Worm (Caenorhabditis elegans) whole organism, L3 larva: ENCODE measurements around the gene gmeb-2.

Source experiments
- ZK546.5 ChIP-seq: sonication (generic microtip); optimal IDR thresholded peaks from 2 replicates; lab custom pipeline; 2017; ENCODE audit warnings: missing biosample characterization, missing genetic modification characterization
- aly-2 ChIP-seq: fragments of 150-350 bp; optimal IDR thresholded peaks from 2 replicates; lab custom pipeline; 2014; ENCODE audit warnings: missing biosample characterization, missing genetic modification characterization
- ama-1 ChIP-seq: fragments of 150-350 bp; optimal IDR thresholded peaks from 2 replicates; lab custom pipeline; 2018
- ceh-16 ChIP-seq: sonication (generic microtip); optimal IDR thresholded peaks from 2 replicates; lab custom pipeline; 2017; ENCODE audit warnings: missing biosample characterization, missing genetic modification characterization
- ceh-28 ChIP-seq: fragments of 150-350 bp; optimal IDR thresholded peaks from 2 replicates; lab custom pipeline; 2014; ENCODE audit warnings: missing biosample characterization, missing genetic modification reagents, missing genetic modification characterization
- ceh-82 ChIP-seq: fragments of 150-350 bp; optimal IDR thresholded peaks from 2 replicates; lab custom pipeline; 2014; ENCODE audit warnings: missing biosample characterization, missing genetic modification characterization
- ceh-9 ChIP-seq: sonication (generic microtip); optimal IDR thresholded peaks from 2 replicates; lab custom pipeline; 2018; ENCODE audit warnings: missing biosample characterization, missing genetic modification characterization
- daf-12 ChIP-seq: fragments of 150-350 bp; optimal IDR thresholded peaks from 2 replicates; lab custom pipeline; 2014; ENCODE audit warnings: missing biosample characterization, missing genetic modification reagents, missing genetic modification characterization
- egl-5 ChIP-seq: fragments of 150-350 bp; optimal IDR thresholded peaks from 2 replicates; lab custom pipeline; 2017; ENCODE audit warnings: missing biosample characterization, missing genetic modification reagents, missing genetic modification characterization, inconsistent platforms
- elt-1 ChIP-seq: fragments of 150-350 bp; optimal IDR thresholded peaks from 2 replicates; lab custom pipeline; 2014; ENCODE audit warnings: missing biosample characterization, missing genetic modification characterization
- elt-2 ChIP-seq: sonication (generic microtip); optimal IDR thresholded peaks from 2 replicates; lab custom pipeline; 2016; ENCODE audit warnings: missing genetic modification reagents, mild to moderate bottlenecking, missing genetic modification characterization, missing compliant biosample characterization
- elt-3 ChIP-seq, 3 experiments: fragments of 150-350 bp in 1 of 3; sonication (generic microtip) in 2 of 3; optimal IDR thresholded peaks; 2 replicates in 2 of 3; 4 replicates in 1 of 3; lab custom pipeline; 2014 to 2017; ENCODE audit warnings: missing biosample characterization in 3 of 3, missing genetic modification characterization in 3 of 3
- eor-1 ChIP-seq, 2 experiments: fragments of 150-350 bp; optimal IDR thresholded peaks; 2 replicates each; lab custom pipeline; 2014 to 2018; ENCODE audit warnings: missing biosample characterization in 2 of 2, missing genetic modification characterization in 2 of 2
- fkh-10 ChIP-seq: sonication (generic microtip); optimal IDR thresholded peaks from 2 replicates; lab custom pipeline; 2017; ENCODE audit warnings: missing biosample characterization, missing genetic modification reagents, missing genetic modification characterization
- fkh-2 ChIP-seq: fragments of 150-350 bp; optimal IDR thresholded peaks from 2 replicates; lab custom pipeline; 2014; ENCODE audit warnings: missing biosample characterization, missing genetic modification reagents, missing genetic modification characterization
- fos-1 ChIP-seq: fragments of 150-350 bp; optimal IDR thresholded peaks from 2 replicates; lab custom pipeline; 2014; ENCODE audit warnings: missing biosample characterization, missing genetic modification characterization
- hmg-11 ChIP-seq: sonication (generic microtip); optimal IDR thresholded peaks from 2 replicates; lab custom pipeline; 2016; ENCODE audit warnings: missing genetic modification characterization, missing compliant biosample characterization
- jun-1 ChIP-seq: fragments of 150-350 bp; optimal IDR thresholded peaks from 2 replicates; lab custom pipeline; 2014; ENCODE audit warnings: missing biosample characterization, missing genetic modification reagents, missing genetic modification characterization
- lin-15B ChIP-seq: fragments of 150-350 bp; optimal IDR thresholded peaks from 2 replicates; lab custom pipeline; 2014; ENCODE audit warnings: missing biosample characterization, missing genetic modification characterization
- lin-39 ChIP-seq: fragments of 150-350 bp; optimal IDR thresholded peaks from 2 replicates; lab custom pipeline; 2018; ENCODE audit warnings: missing biosample characterization, missing genetic modification reagents, missing genetic modification characterization
- lsy-12 ChIP-seq: sonication (generic microtip); optimal IDR thresholded peaks from 2 replicates; lab custom pipeline; 2016; ENCODE audit warnings: mild to moderate bottlenecking, missing genetic modification characterization, missing compliant biosample characterization
- mml-1 ChIP-seq: fragments of 150-350 bp; sonication (generic microtip); optimal IDR thresholded peaks from 3 replicates; lab custom pipeline; 2014; ENCODE audit warnings: missing biosample characterization, missing genetic modification characterization
- nfya-1 ChIP-seq: sonication (generic microtip); optimal IDR thresholded peaks from 2 replicates; lab custom pipeline; 2017; ENCODE audit warnings: missing genetic modification characterization, mild to moderate bottlenecking, missing compliant biosample characterization, antibody characterized with exemption, moderate library complexity; ENCODE audit not compliant: insufficient read depth
- nhr-12 ChIP-seq: fragments of 150-350 bp; optimal IDR thresholded peaks from 2 replicates; lab custom pipeline; 2014; ENCODE audit warnings: missing biosample characterization, missing genetic modification characterization
- nhr-237 ChIP-seq: fragments of 150-350 bp; optimal IDR thresholded peaks from 2 replicates; lab custom pipeline; 2014; ENCODE audit warnings: missing biosample characterization, missing genetic modification characterization
- nhr-25 ChIP-seq: sonication (generic microtip); optimal IDR thresholded peaks from 2 replicates; lab custom pipeline; 2017; ENCODE audit warnings: missing biosample characterization, missing genetic modification characterization
- nhr-28 ChIP-seq: fragments of 150-350 bp; optimal IDR thresholded peaks from 2 replicates; lab custom pipeline; 2014; ENCODE audit warnings: missing biosample characterization, missing genetic modification characterization
- nhr-43 ChIP-seq: sonication (generic microtip); optimal IDR thresholded peaks from 2 replicates; lab custom pipeline; 2016; ENCODE audit warnings: mild to moderate bottlenecking, missing genetic modification characterization, missing compliant biosample characterization; ENCODE audit not compliant: poor library complexity, severe bottlenecking
- nhr-67 ChIP-seq: fragments of 150-350 bp; optimal IDR thresholded peaks from 2 replicates; lab custom pipeline; 2014; ENCODE audit warnings: missing biosample characterization, missing genetic modification characterization
- nhr-76 ChIP-seq: fragments of 150-350 bp; sonication (generic microtip); optimal IDR thresholded peaks from 5 replicates; lab custom pipeline; 2014; ENCODE audit warnings: missing biosample characterization, missing genetic modification characterization
- nhr-77 ChIP-seq: fragments of 150-350 bp; optimal IDR thresholded peaks from 2 replicates; lab custom pipeline; 2014; ENCODE audit warnings: missing biosample characterization, missing genetic modification characterization
- pha-4 ChIP-seq: fragments of 150-350 bp; optimal IDR thresholded peaks from 2 replicates; lab custom pipeline; 2014; ENCODE audit warnings: missing biosample characterization, missing genetic modification reagents, missing genetic modification characterization
- pqm-1 ChIP-seq: fragments of 150-350 bp; optimal IDR thresholded peaks from 2 replicates; lab custom pipeline; 2017; ENCODE audit warnings: missing biosample characterization, missing genetic modification characterization, inconsistent platforms
- sea-2 ChIP-seq: fragments of 150-350 bp; sonication (generic microtip); optimal IDR thresholded peaks from 4 replicates; lab custom pipeline; 2014; ENCODE audit warnings: missing biosample characterization, missing genetic modification reagents, missing genetic modification characterization
- skn-1 ChIP-seq: fragments of 150-350 bp; optimal IDR thresholded peaks from 2 replicates; lab custom pipeline; 2014; ENCODE audit warnings: missing biosample characterization, missing genetic modification characterization
- snpc-4 ChIP-seq: fragments of 150-350 bp; optimal IDR thresholded peaks from 2 replicates; lab custom pipeline; 2014; ENCODE audit warnings: missing biosample characterization, missing genetic modification characterization
- tbx-2 ChIP-seq: sonication (generic microtip); optimal IDR thresholded peaks from 2 replicates; lab custom pipeline; 2016; ENCODE audit warnings: mild to moderate bottlenecking, missing genetic modification characterization, missing compliant biosample characterization
- unc-39 ChIP-seq: sonication (generic microtip); optimal IDR thresholded peaks from 4 replicates; lab custom pipeline; 2017; ENCODE audit warnings: missing biosample characterization, missing genetic modification characterization
- unc-62 ChIP-seq: fragments of 150-350 bp; sonication (generic microtip); optimal IDR thresholded peaks from 4 replicates; lab custom pipeline; 2014; ENCODE audit warnings: missing biosample characterization, missing genetic modification reagents, missing genetic modification characterization
- zag-1 ChIP-seq: fragments of 150-350 bp; optimal IDR thresholded peaks from 2 replicates; lab custom pipeline; 2014; ENCODE audit warnings: missing biosample characterization, missing genetic modification characterization
- ztf-11 ChIP-seq: fragments of 150-350 bp; optimal IDR thresholded peaks from 2 replicates; lab custom pipeline; 2014; ENCODE audit warnings: missing biosample characterization, missing genetic modification characterization
- ztf-4 ChIP-seq: fragments of 150-350 bp; optimal IDR thresholded peaks from 2 replicates; lab custom pipeline; 2014; ENCODE audit warnings: missing biosample characterization, missing genetic modification characterization

The gmeb-2 gene

DNA sequence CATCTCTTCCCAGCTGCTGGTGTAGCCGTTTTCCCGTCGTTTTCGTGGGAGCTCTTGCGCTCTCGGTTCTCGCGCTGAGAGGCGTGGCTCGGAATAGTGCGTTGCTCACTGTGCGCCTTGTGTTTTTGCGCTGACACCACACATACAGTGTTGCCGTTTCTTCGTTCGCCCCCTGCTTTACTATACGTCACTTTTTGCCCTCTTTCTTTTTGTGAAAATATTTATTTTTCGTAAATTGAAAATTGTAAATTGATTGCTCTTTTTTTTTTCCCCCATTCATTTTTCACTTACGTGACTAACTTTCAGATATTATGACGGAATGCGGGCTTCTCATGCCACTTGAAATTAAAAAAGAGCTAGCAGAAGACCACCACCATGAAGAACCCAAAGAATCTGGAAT is at the start of gene gmeb-2:
Gene gmeb-2, plus strand, starts transcription at position 301 of the 400 bp plus-strand sequence.
- peak; percentile 4 for TF ChIP-seq pha-4 (tag; lab: Kevin White, UChicago)
- peak; percentile 17 for TF ChIP-seq lsy-12 (tag; lab: Kevin White, UChicago)
- TF ChIP-seq nhr-12 (tag; lab: Kevin White, UChicago), result no peak
- TF ChIP-seq unc-39, result no peak
- TF ChIP-seq nhr-43 (tag; lab: Kevin White, UChicago), result no peak
- TF ChIP-seq skn-1 (tag; lab: Kevin White, UChicago), result no peak
- no peak for TF ChIP-seq fkh-10

ce11 chrX:15831537-15831936 is 47.3 kb upstream of the gmeb-2 start:
- TF ChIP-seq lsy-12 (tag; lab: Kevin White, UChicago) (no peak), snpc-4 (no peak), mml-1 (tag; lab: Kevin White, UChicago) (no peak), nfya-1 (tag; lab: Kevin White, UChicago) (no peak), unc-62 (GFP tag; lab: Kevin White, UChicago) (no peak), lin-39 (no peak), ceh-28 (no peak), fkh-2 (tag; lab: Kevin White, UChicago) (no peak), nhr-237 (tag; lab: Kevin White, UChicago) (no peak), nhr-43 (tag; lab: Kevin White, UChicago) (no peak), nhr-25 (tag; lab: Kevin White, UChicago) (no peak), nhr-76 (tag; lab: Kevin White, UChicago) (no peak), daf-12 (tag; lab: Kevin White, UChicago) (no peak), ama-1 (lab: Kevin White, UChicago) (no peak), elt-2 (no peak), hmg-11 (tag; lab: Kevin White, UChicago) (no peak)
- TF ChIP-seq, all 47 proteins: peak for 0

DNA sequence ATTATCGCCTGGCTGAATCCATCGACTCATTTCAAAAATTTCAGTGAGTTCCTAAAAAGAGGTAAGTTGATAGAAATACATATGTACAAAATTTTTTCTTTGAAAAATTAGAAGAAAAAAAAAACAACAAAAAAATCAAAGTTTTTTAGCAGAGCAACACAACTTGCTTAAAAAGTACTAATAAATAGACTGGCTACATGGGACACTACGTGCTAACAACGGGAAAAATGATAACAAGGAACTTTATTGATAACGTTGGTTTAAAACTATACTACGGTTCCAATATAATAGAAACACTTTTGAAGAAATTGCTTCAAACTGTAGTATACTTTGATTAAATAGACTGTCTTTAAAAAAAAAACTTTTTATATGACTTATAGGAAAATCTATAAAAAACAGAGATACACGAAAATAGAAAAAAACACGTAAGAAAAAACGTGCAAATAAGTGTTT is 40.4 kb upstream of the gmeb-2 start, which contains the start of gene acox-1.6:
Gene acox-1.6, minus strand, starts transcription at position 51 of the 453 bp plus-strand sequence.
- no peak for TF ChIP-seq nhr-76 (tag; lab: Kevin White, UChicago)
- peak; percentile 85 for TF ChIP-seq pqm-1
- no peak for TF ChIP-seq nhr-43 (tag; lab: Kevin White, UChicago)
- no peak for TF ChIP-seq nhr-28 (tag; lab: Kevin White, UChicago)
- TF ChIP-seq lsy-12 (tag; lab: Kevin White, UChicago), result no peak
- no peak for TF ChIP-seq elt-1 (tag; lab: Kevin White, UChicago)
- TF ChIP-seq pha-4 (tag; lab: Kevin White, UChicago), result peak; percentile 42
- no peak for TF ChIP-seq unc-39
- peak; percentile 70 for TF ChIP-seq elt-2

DNA sequence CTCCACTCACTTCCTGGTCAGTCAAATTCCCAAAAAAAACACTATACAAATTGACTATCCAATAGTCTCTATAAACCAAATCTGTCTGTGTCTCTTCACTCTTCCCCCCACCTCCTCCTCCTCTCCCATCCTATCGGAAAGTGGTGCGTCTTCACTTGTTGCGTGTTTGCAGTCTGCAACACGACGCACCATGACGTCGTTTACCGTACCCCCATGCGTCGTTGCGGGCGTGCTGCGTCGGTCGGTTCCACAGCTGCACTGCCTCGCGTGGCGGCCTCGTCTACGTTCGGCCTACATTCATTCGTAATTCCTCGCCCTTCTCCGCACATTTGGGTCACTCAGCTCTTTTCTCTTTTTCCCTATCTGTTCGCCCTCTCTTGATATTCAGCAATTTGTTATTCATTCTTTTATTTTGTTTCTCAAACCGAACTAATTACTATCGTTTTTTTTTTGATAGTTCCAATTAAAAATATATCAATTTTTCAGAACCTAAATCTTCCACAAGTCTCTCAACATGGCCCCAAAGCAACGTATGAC is 37.7 kb upstream of the gmeb-2 start, which contains the start of gene serp-1.1:
Gene serp-1.1, plus strand, starts transcription at position 487 of the 537 bp plus-strand sequence.
- peak; percentile 88 for TF ChIP-seq pqm-1
- no peak for TF ChIP-seq eor-1 (tag; optimal IDR thresholded peaks at IDR 0.05; lab: Kevin White, UChicago)
- peak; percentile 78 for TF ChIP-seq fkh-2 (tag; lab: Kevin White, UChicago)
- peak; percentile 99 for TF ChIP-seq hmg-11 (tag; lab: Kevin White, UChicago)
- peak; percentile 94 for TF ChIP-seq fkh-10
- peak; percentile 87 for TF ChIP-seq nhr-77
- peak; percentile 24 for TF ChIP-seq ZK546.5 (tag; lab: Kevin White, UChicago)
- peak; percentile 99 for TF ChIP-seq pha-4 (tag; lab: Kevin White, UChicago)
- no peak for TF ChIP-seq aly-2
- TF ChIP-seq snpc-4, result peak; percentile 94
- peak; percentile 99 for TF ChIP-seq lsy-12 (tag; lab: Kevin White, UChicago)
- no peak for TF ChIP-seq egl-5 (tag; lab: Kevin White, UChicago)
- peak; percentile 98 for TF ChIP-seq nhr-43 (tag; lab: Kevin White, UChicago)
- peak; percentile 87 for TF ChIP-seq elt-1 (tag; lab: Kevin White, UChicago)
- TF ChIP-seq nhr-76 (tag; lab: Kevin White, UChicago), result peak; percentile 78
- peak; percentile 11 for TF ChIP-seq ceh-16 (tag; lab: Kevin White, UChicago)
- TF ChIP-seq mml-1 (tag; lab: Kevin White, UChicago), result no peak
- peak; percentile 91 for TF ChIP-seq ztf-4
- TF ChIP-seq elt-2, result peak; percentile 98
- peak; percentile 96 for TF ChIP-seq ceh-28
- peak; percentile 94 for TF ChIP-seq ceh-82 (tag; lab: Kevin White, UChicago)
- no peak for TF ChIP-seq ztf-11
- TF ChIP-seq skn-1 (tag; lab: Kevin White, UChicago), result peak; percentile 89
- TF ChIP-seq elt-3 (tag; optimal IDR thresholded peaks at IDR 0.05; lab: Kevin White, UChicago), result peak; percentile 77 to 95 (median 87)
- TF ChIP-seq tbx-2 (tag; lab: Kevin White, UChicago), result peak; percentile 96
- no peak for TF ChIP-seq unc-39
- no peak for TF ChIP-seq nhr-237 (tag; lab: Kevin White, UChicago)
- TF ChIP-seq nhr-12 (tag; lab: Kevin White, UChicago), result no peak
- peak; percentile 94 for TF ChIP-seq fos-1 (tag; lab: Kevin White, UChicago)
- TF ChIP-seq ceh-9 (tag; lab: Kevin White, UChicago), result no peak
- TF ChIP-seq lin-15B (tag; lab: Kevin White, UChicago), result peak; percentile 96
- TF ChIP-seq sea-2 (GFP tag; lab: Kevin White, UChicago), result peak; percentile 75
- no peak for TF ChIP-seq nhr-67 (tag; lab: Kevin White, UChicago)
- peak; percentile 100 for TF ChIP-seq nfya-1 (tag; lab: Kevin White, UChicago)
- peak; percentile 98 for TF ChIP-seq jun-1 (tag; lab: Kevin White, UChicago)
- peak; percentile 79 for TF ChIP-seq zag-1 (tag; lab: Kevin White, UChicago)
- peak; percentile 36 for TF ChIP-seq nhr-28 (tag; lab: Kevin White, UChicago)
- TF ChIP-seq unc-62 (GFP tag; lab: Kevin White, UChicago), result peak; percentile 98
